Worm (Caenorhabditis elegans) whole organism, young adult: ENCODE results near the gene M04B2.7.

Source experiments
- F49E8.2 ChIP-seq: sonication (generic microtip); optimal IDR thresholded peaks from 3 replicates; lab custom pipeline; 2017; ENCODE audit warnings: missing genetic modification characterization, mild to moderate bottlenecking, missing compliant biosample characterization, antibody characterized with exemption, moderate library complexity; ENCODE audit not compliant: insufficient read depth
- Y95B8A.8 ChIP-seq: fragments of 200-800 bp; sonication (Bioruptor generic); IDR thresholded peaks from 2 replicates; pipeline ENCODE4 v1.3.6; 2022; ENCODE audit warnings: missing genetic modification reagents, missing genetic modification characterization, missing compliant biosample characterization
- die-1 ChIP-seq: sonication (generic microtip); optimal IDR thresholded peaks from 2 replicates; lab custom pipeline; 2016; ENCODE audit warnings: missing genotype, mild to moderate bottlenecking, missing genetic modification characterization, missing compliant biosample characterization
- repo-1 ChIP-seq: sonication (generic microtip); optimal IDR thresholded peaks from 2 replicates; lab custom pipeline; 2017; ENCODE audit warnings: mild to moderate bottlenecking, missing genetic modification characterization, missing compliant biosample characterization
- sea-2 ChIP-seq: fragments of 200-800 bp; sonication (Bioruptor generic); IDR thresholded peaks from 2 replicates; pipeline ENCODE4 v1.3.6; 2022; ENCODE audit warnings: missing genetic modification characterization, missing compliant biosample characterization
- snpc-4 ChIP-seq, 5 experiments: fragments of 150-350 bp in 1 of 5; sonication (generic microtip) in 4 of 5; optimal IDR thresholded peaks; 2 replicates each; lab custom pipeline; 2014 to 2018; ENCODE audit warnings: missing genetic modification characterization in 5 of 5, missing biosample characterization in 3 of 5, antibody characterized with exemption in 2 of 5, mild to moderate bottlenecking in 2 of 5, missing compliant biosample characterization in 2 of 5, missing genotype in 2 of 5, moderate library complexity in 2 of 5, missing genetic modification reagents in 1 of 5

DNA sequence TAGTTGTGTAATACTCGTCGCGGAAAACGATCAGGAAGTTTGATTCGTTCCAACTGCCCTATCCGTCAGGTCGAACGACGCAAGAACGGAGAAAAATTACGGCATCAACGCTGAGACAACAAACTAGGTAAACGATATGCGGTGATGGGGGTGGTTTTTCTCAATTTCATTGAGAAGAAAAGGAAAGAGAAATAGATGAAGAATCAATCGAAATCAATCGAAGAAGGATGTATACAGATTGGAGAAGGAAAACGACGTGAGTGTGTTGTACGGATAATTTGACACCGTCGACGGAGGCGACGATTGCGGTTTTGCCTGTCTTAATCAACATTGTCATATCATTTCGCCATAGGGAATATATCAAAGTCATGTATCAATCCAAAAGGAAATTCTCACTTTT lies 54.7 kb downstream of the M04B2.7 start:
- TF ChIP-seq F49E8.2 (tag; lab: Kevin White, UChicago) (no peak), die-1 (no peak), repo-1 (tag; lab: Kevin White, UChicago) (no peak), snpc-4 (GFP tag; optimal IDR thresholded peaks at IDR 0.05; lab: Kevin White, UChicago) (no peak), snpc-4 (tag; optimal IDR thresholded peaks at IDR 0.05; lab: Kevin White, UChicago) (no peak), sea-2 (GFP tag; lab: Robert Waterston, UW) (no peak), Y95B8A.8 (no peak)
